Worm (Caenorhabditis elegans): ENCODE data around the gene R05G9R.1.
A peak's percentile ranks its signal among the peaks of the same experiment; 100 is the strongest.

R05G9R.1 gene

ce11 chrII:6493139-6493538 lies 20.7 kb downstream of the R05G9R.1 start:
- TF ChIP-seq nhr-237 (tag; optimal IDR thresholded peaks at IDR 0.05) = no peak
- no peak for TF ChIP-seq ama-1 (optimal IDR thresholded peaks at IDR 0.05)
- TF ChIP-seq ceh-82 (tag; optimal IDR thresholded peaks at IDR 0.05) = no peak
- no peak for TF ChIP-seq pha-4 (tag; optimal IDR thresholded peaks at IDR 0.05)
- TF ChIP-seq hmg-11 (tag; optimal IDR thresholded peaks at IDR 0.05) = no peak
- no peak for TF ChIP-seq lsy-12 (tag; optimal IDR thresholded peaks at IDR 0.05)
- TF ChIP-seq nhr-77 (tag; optimal IDR thresholded peaks at IDR 0.05) = no peak
- TF ChIP-seq ztf-11 (tag; optimal IDR thresholded peaks at IDR 0.05) = no peak

DNA sequence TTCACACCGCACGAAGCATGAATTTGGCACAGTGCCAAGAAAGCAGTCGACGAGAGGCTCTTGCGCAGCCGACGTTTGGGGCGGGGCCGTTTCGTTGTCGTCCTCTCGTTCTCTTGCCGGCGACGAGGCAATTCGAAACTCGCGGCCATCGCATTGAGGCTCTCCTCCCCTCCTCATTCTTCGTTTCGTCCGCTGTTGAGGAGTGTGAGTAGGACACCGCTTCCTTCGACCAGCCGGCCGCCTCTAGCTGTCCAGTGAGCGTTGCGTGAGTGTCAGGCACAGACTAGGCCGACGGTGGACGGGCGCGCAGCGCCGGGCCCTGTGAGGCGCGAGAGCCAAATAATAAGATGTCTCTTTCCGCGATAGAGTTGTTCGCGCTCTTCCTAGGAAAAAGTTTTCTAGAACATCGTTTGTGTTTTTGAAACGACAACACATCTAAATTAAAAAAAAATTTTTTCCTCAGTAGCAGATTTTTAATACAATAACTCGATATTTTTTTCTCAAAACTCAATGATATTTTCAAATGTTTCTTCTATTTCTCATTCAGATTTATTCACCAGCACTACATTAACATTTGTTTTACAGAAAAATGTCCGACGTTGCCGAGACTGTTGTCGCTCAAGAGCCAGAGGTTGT lies 21.9 kb downstream of the R05G9R.1 start, which contains the start of the genes T28D9.11 and T28D9.1:
Gene T28D9.11, minus strand, starts transcription at position 177 of the 636 bp plus-strand sequence.
Gene T28D9.1, plus strand, starts transcription at position 586 of the 636 bp plus-strand sequence.
- no peak for TF ChIP-seq nhr-77 (tag; optimal IDR thresholded peaks at IDR 0.05)
- peak; percentile 15 for TF ChIP-seq sea-2 (GFP tag; optimal IDR thresholded peaks at IDR 0.05)
- TF ChIP-seq tbx-2 (tag; optimal IDR thresholded peaks at IDR 0.05) = no peak
- TF ChIP-seq pha-4 (tag; optimal IDR thresholded peaks at IDR 0.05) = peak; percentile 19
- peak; percentile 17 for TF ChIP-seq ztf-4 (tag; optimal IDR thresholded peaks at IDR 0.05)
- TF ChIP-seq lin-15B (tag; optimal IDR thresholded peaks at IDR 0.05) = peak; percentile 80
- no peak for TF ChIP-seq ceh-9 (tag; optimal IDR thresholded peaks at IDR 0.05)
- no peak for TF ChIP-seq R02D3.7 (tag; optimal IDR thresholded peaks at IDR 0.05)
- no peak for TF ChIP-seq eor-1 (tag; optimal IDR thresholded peaks at IDR 0.05)
- TF ChIP-seq mdl-1 (tag; optimal IDR thresholded peaks at IDR 0.05) = no peak
- peak; percentile 54 for TF ChIP-seq fkh-10 (GFP tag; optimal IDR thresholded peaks at IDR 0.05)
- TF ChIP-seq nhr-67 (tag; optimal IDR thresholded peaks at IDR 0.05) = no peak
- peak; percentile 97 for TF ChIP-seq snpc-4 (tag; optimal IDR thresholded peaks at IDR 0.05)
- peak; percentile 89 for TF ChIP-seq ama-1 (optimal IDR thresholded peaks at IDR 0.05)
- TF ChIP-seq zag-1 (tag; optimal IDR thresholded peaks at IDR 0.05) = no peak
- TF ChIP-seq pqm-1 (tag; optimal IDR thresholded peaks at IDR 0.05) = no peak
- TF ChIP-seq nhr-25 (tag; optimal IDR thresholded peaks at IDR 0.05) = no peak
- TF ChIP-seq unc-39 (tag; optimal IDR thresholded peaks at IDR 0.05) = no peak
- TF ChIP-seq nfya-1 (tag; optimal IDR thresholded peaks at IDR 0.05; ENCODE audit: insufficient read depth) = peak; percentile 86
- no peak for TF ChIP-seq elt-3 (tag; optimal IDR thresholded peaks at IDR 0.05)
- peak; percentile 75 for TF ChIP-seq lin-39 (tag; optimal IDR thresholded peaks at IDR 0.05)
- peak; percentile 76 for TF ChIP-seq hmg-11 (tag; optimal IDR thresholded peaks at IDR 0.05)
- TF ChIP-seq ceh-28 (tag; optimal IDR thresholded peaks at IDR 0.05) = no peak
- TF ChIP-seq ceh-82 (tag; optimal IDR thresholded peaks at IDR 0.05) = no peak
- no peak for TF ChIP-seq daf-12 (tag; optimal IDR thresholded peaks at IDR 0.05)
- no peak for TF ChIP-seq unc-62 (GFP tag; optimal IDR thresholded peaks at IDR 0.05)
- TF ChIP-seq nhr-76 (tag; optimal IDR thresholded peaks at IDR 0.05) = no peak
- TF ChIP-seq lsy-12 (tag; optimal IDR thresholded peaks at IDR 0.05) = peak; percentile 47
- TF ChIP-seq aly-2 (tag; optimal IDR thresholded peaks at IDR 0.05) = no peak
- TF ChIP-seq nhr-43 (tag; optimal IDR thresholded peaks at IDR 0.05; ENCODE audit: poor library complexity, severe bottlenecking) = no peak
- TF ChIP-seq ZK546.5 (tag; optimal IDR thresholded peaks at IDR 0.05) = no peak
- no peak for TF ChIP-seq jun-1 (tag; optimal IDR thresholded peaks at IDR 0.05)

DNA sequence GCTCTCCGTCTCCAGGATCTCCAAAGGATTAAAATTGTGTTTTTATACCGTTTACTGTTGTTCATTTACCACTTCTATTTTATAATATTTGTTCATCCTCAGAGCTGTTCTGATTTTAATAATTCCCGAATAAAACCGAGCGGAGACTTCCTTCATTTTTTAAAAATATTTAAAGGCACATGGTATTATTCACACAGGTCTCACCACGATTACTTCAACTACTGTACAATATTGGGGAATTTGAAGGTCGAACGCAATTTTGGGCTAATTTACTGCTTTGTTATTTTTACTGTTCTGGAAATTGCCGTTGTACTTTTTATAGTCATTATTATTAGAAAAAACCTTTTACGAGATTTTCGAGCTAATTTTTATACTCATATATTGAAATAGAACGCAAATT lies 22.6 kb downstream of the R05G9R.1 start:
- TF ChIP-seq nhr-67 (tag; optimal IDR thresholded peaks at IDR 0.05) (no peak), nhr-76 (tag; optimal IDR thresholded peaks at IDR 0.05) (no peak), elt-2 (tag; optimal IDR thresholded peaks at IDR 0.05) (no peak), nhr-77 (tag; optimal IDR thresholded peaks at IDR 0.05) (no peak), nfya-1 (tag; optimal IDR thresholded peaks at IDR 0.05; ENCODE audit: insufficient read depth) (no peak), ceh-16 (tag; optimal IDR thresholded peaks at IDR 0.05) (no peak), egl-5 (tag; optimal IDR thresholded peaks at IDR 0.05) (no peak), jun-1 (tag; optimal IDR thresholded peaks at IDR 0.05) (no peak)

DNA sequence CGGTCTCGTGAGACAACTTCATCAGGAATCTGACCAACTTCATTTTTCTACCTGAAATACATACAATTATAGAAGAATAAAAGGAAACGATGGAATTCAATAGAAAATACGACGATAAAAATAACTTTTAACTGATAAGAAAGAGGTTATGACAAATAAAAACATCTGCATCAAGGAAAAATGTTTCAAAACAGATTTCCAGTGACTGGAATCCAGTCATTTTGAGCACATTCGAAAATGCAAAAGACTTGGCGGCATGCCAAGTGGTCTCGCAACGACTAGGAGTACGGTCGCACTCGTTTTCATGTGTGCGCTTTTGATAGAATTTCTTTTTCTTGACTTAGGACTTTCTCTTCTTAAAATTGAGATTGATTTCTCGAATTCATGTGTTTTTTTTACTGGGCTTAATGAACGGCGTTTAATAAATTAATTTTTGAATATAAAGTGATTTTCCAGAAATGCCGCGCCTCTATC lies 24.1 kb downstream of the R05G9R.1 start, which contains the start of the genes snr-3 and rsp-5:
Gene snr-3, minus strand, starts transcription at position 51 of the 474 bp plus-strand sequence.
Gene rsp-5, plus strand, starts transcription at position 455 of the 474 bp plus-strand sequence.
- TF ChIP-seq nhr-77 (tag; optimal IDR thresholded peaks at IDR 0.05) = no peak
- no peak for TF ChIP-seq nhr-76 (tag; optimal IDR thresholded peaks at IDR 0.05)
- TF ChIP-seq fkh-2 (tag; optimal IDR thresholded peaks at IDR 0.05) = no peak
- peak; percentile 80 for TF ChIP-seq nhr-23 (tag; optimal IDR thresholded peaks at IDR 0.05)
- no peak for TF ChIP-seq eor-1 (tag; optimal IDR thresholded peaks at IDR 0.05)
- TF ChIP-seq R02D3.7 (tag; optimal IDR thresholded peaks at IDR 0.05) = peak; percentile 51
- no peak for TF ChIP-seq nhr-67 (tag; optimal IDR thresholded peaks at IDR 0.05)
- no peak for TF ChIP-seq unc-62 (GFP tag; optimal IDR thresholded peaks at IDR 0.05)
- TF ChIP-seq elt-3 (tag; optimal IDR thresholded peaks at IDR 0.05) = no peak
- no peak for TF ChIP-seq mdl-1 (tag; optimal IDR thresholded peaks at IDR 0.05)
- peak; percentile 95 for TF ChIP-seq nfya-1 (tag; optimal IDR thresholded peaks at IDR 0.05; ENCODE audit: insufficient read depth)
- peak; percentile 39 for TF ChIP-seq nhr-43 (tag; optimal IDR thresholded peaks at IDR 0.05; ENCODE audit: poor library complexity, severe bottlenecking)
- TF ChIP-seq ztf-11 (tag; optimal IDR thresholded peaks at IDR 0.05) = no peak
- TF ChIP-seq ZK546.5 (tag; optimal IDR thresholded peaks at IDR 0.05) = no peak
- TF ChIP-seq skn-1 (tag; optimal IDR thresholded peaks at IDR 0.05) = no peak
- peak; percentile 61 for TF ChIP-seq lin-39 (tag; optimal IDR thresholded peaks at IDR 0.05)
- TF ChIP-seq sea-2 (GFP tag; optimal IDR thresholded peaks at IDR 0.05) = no peak
- no peak for TF ChIP-seq jun-1 (tag; optimal IDR thresholded peaks at IDR 0.05)
- TF ChIP-seq snpc-4 (tag; optimal IDR thresholded peaks at IDR 0.05) = peak; percentile 63
- TF ChIP-seq ceh-28 (tag; optimal IDR thresholded peaks at IDR 0.05) = peak; percentile 22
- TF ChIP-seq nhr-25 (tag; optimal IDR thresholded peaks at IDR 0.05) = peak; percentile 85
- peak; percentile 47 for TF ChIP-seq elt-2 (tag; optimal IDR thresholded peaks at IDR 0.05)
- TF ChIP-seq egl-5 (tag; optimal IDR thresholded peaks at IDR 0.05) = peak; percentile 92
- TF ChIP-seq pha-4 (tag; optimal IDR thresholded peaks at IDR 0.05) = peak; percentile 81
- no peak for TF ChIP-seq nhr-237 (tag; optimal IDR thresholded peaks at IDR 0.05)
- TF ChIP-seq egl-27 (tag; optimal IDR thresholded peaks at IDR 0.05) = no peak
- no peak for TF ChIP-seq ceh-9 (tag; optimal IDR thresholded peaks at IDR 0.05)
- no peak for TF ChIP-seq nhr-28 (tag; optimal IDR thresholded peaks at IDR 0.05)
